Worm (Caenorhabditis elegans) whole organism, L1 larva: ENCODE measurements around the gene sqv-8.

Experiments
- alr-1 ChIP-seq: fragments of 200-800 bp; sonication (Bioruptor generic); optimal IDR thresholded peaks from 2 replicates; lab custom pipeline; 2018; ENCODE audit warnings: borderline replicate concordance, mild to moderate bottlenecking, missing genetic modification characterization, missing compliant biosample characterization
- ama-1 ChIP-seq: fragments of 150-350 bp; optimal IDR thresholded peaks from 2 replicates; lab custom pipeline; 2014
- ces-1 ChIP-seq: fragments of 150-350 bp; optimal IDR thresholded peaks from 2 replicates; lab custom pipeline; 2014; ENCODE audit warnings: missing biosample characterization, missing genetic modification reagents, missing genetic modification characterization
- egl-27 ChIP-seq, 2 experiments: fragments of 150-350 bp in 1 of 2; sonication (generic microtip); optimal IDR thresholded peaks; 3 replicates each; lab custom pipeline; 2017 to 2018; ENCODE audit warnings: missing biosample characterization in 2 of 2, missing genetic modification characterization in 2 of 2, missing genetic modification reagents in 2 of 2
- fkh-10 ChIP-seq: sonication (generic microtip); optimal IDR thresholded peaks from 2 replicates; lab custom pipeline; 2017; ENCODE audit warnings: missing biosample characterization, missing genetic modification reagents, missing genetic modification characterization
- fkh-8 ChIP-seq: sonication (generic microtip); optimal IDR thresholded peaks from 2 replicates; lab custom pipeline; 2016; ENCODE audit warnings: mild to moderate bottlenecking, missing genetic modification characterization, missing compliant biosample characterization
- fos-1 ChIP-seq: fragments of 150-350 bp; optimal IDR thresholded peaks from 2 replicates; lab custom pipeline; 2014; ENCODE audit warnings: missing biosample characterization, missing genetic modification characterization
- lin-39 ChIP-seq: fragments of 150-350 bp; optimal IDR thresholded peaks from 2 replicates; lab custom pipeline; 2014; ENCODE audit warnings: missing biosample characterization, missing genetic modification reagents, missing genetic modification characterization
- mep-1 ChIP-seq: fragments of 150-350 bp; optimal IDR thresholded peaks from 2 replicates; lab custom pipeline; 2014; ENCODE audit warnings: missing biosample characterization, missing genetic modification characterization
- nhr-11 ChIP-seq: fragments of 150-350 bp; optimal IDR thresholded peaks from 2 replicates; lab custom pipeline; 2014; ENCODE audit warnings: missing biosample characterization, missing genetic modification characterization
- nhr-12 ChIP-seq: sonication (generic microtip); optimal IDR thresholded peaks from 2 replicates; lab custom pipeline; 2017; ENCODE audit warnings: missing biosample characterization, missing genetic modification characterization
- pqm-1 ChIP-seq: sonication (generic microtip); optimal IDR thresholded peaks from 3 replicates; lab custom pipeline; 2017; ENCODE audit warnings: missing biosample characterization, missing genetic modification characterization
- snpc-4 ChIP-seq: fragments of 150-350 bp; optimal IDR thresholded peaks from 2 replicates; lab custom pipeline; 2014; ENCODE audit warnings: missing biosample characterization, missing genetic modification characterization
- unc-98 ChIP-seq: fragments of 200-800 bp; sonication (Bioruptor generic); IDR thresholded peaks from 2 replicates; pipeline ENCODE4 v1.3.6; 2022; ENCODE audit warnings: missing genetic modification characterization, missing compliant biosample characterization

- TF ChIP-seq ces-1 (GFP tag; lab: Kevin White, UChicago): no peak
- no peak for TF ChIP-seq unc-98 (GFP tag; lab: Robert Waterston, UW)
- TF ChIP-seq fos-1 (tag; lab: Kevin White, UChicago): no peak
- no peak for TF ChIP-seq alr-1 (tag; lab: Kevin White, UChicago)
- TF ChIP-seq snpc-4: no peak
- no peak for TF ChIP-seq egl-27 (tag; optimal IDR thresholded peaks at IDR 0.05; lab: Kevin White, UChicago)
- no peak for TF ChIP-seq mep-1 (tag; lab: Kevin White, UChicago)
- no peak for TF ChIP-seq lin-39 (tag; lab: Kevin White, UChicago)
- TF ChIP-seq nhr-12 (tag; lab: Kevin White, UChicago): no peak
- no peak for TF ChIP-seq fkh-8
- TF ChIP-seq ama-1: no peak
- no peak for TF ChIP-seq fkh-10 (GFP tag; lab: Kevin White, UChicago)
- no peak for TF ChIP-seq pqm-1 (tag; lab: Kevin White, UChicago)
- TF ChIP-seq nhr-11 (tag; lab: Kevin White, UChicago): no peak
These were observed 27.9 kb downstream of the sqv-8 start, which contains the start of gene arc-1 for ce11 chrII:9674678-9675077.
